Worm (Caenorhabditis elegans) whole organism, mixed stage, embryonic: ENCODE results near the gene W07G4.7.

Experiments used
- lin-13 ChIP-seq: fragments of 150-350 bp; optimal IDR thresholded peaks from 2 replicates; lab custom pipeline; 2014; ENCODE audit warnings: missing biosample characterization, missing genetic modification characterization
- nhr-28 ChIP-seq: fragments of 150-350 bp; optimal IDR thresholded peaks from 2 replicates; lab custom pipeline; 2014; ENCODE audit warnings: missing biosample characterization, missing genetic modification characterization
- nhr-76 ChIP-seq: sonication (generic microtip); optimal IDR thresholded peaks from 2 replicates; lab custom pipeline; 2017; ENCODE audit warnings: missing biosample characterization, missing genetic modification characterization
- pha-4 ChIP-seq: fragments of 150-350 bp; optimal IDR thresholded peaks from 2 replicates; lab custom pipeline; 2018; ENCODE audit warnings: missing biosample characterization, missing genetic modification reagents, missing genetic modification characterization
- sptf-1 ChIP-seq: sonication (generic microtip); optimal IDR thresholded peaks from 2 replicates; lab custom pipeline; 2017; ENCODE audit warnings: mild to moderate bottlenecking, missing genetic modification characterization, moderate library complexity, missing compliant biosample characterization

ce11 chrV:13003378-13003777 is 31.1 kb downstream of the W07G4.7 start:
- TF ChIP-seq nhr-76 (tag; lab: Kevin White, UChicago): no peak
- TF ChIP-seq lin-13 (tag; lab: Kevin White, UChicago): peak; percentile 43
- TF ChIP-seq sptf-1 (tag; lab: Kevin White, UChicago): peak; percentile 93
- peak; percentile 29 for TF ChIP-seq pha-4 (tag; lab: Kevin White, UChicago)
- peak; percentile 69 for TF ChIP-seq nhr-28
